Worm (Caenorhabditis elegans): Measurements from ENCODE around the gene ttr-11.

DNA sequence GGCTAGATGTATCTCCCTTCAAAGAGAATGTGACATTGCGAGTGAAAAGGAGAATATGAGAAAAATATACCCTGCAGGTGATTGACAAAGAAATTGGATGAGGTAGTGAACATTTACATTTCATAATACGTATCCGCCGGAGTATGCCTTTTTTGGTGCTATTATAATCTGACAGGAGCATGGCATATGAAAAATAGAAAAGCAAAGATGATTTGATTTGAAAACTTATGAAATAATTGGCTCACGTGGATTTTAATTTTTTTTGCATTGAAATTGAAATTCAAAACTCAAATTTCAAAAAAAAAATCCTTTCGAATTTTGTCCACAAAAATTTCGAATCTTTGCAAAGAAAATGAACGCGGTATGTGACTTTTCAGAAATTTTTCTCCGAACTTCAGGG lies at the start of gene ttr-11:
- TF ChIP-seq attf-3 (GFP tag; conservative IDR thresholded peaks at IDR 0.05) (no peak), athp-1 (tag; optimal IDR thresholded peaks at IDR 0.05) (no peak), efl-1 (GFP tag; optimal IDR thresholded peaks at IDR 0.05) (no peak), ama-1 (optimal IDR thresholded peaks at IDR 0.05) (no peak), ama-1 (GFP tag; optimal IDR thresholded peaks at IDR 0.05) (no peak), snpc-1.3 (tag; optimal IDR thresholded peaks at IDR 0.05; ENCODE audit: insufficient read depth) (no peak), snpc-4 (GFP tag; optimal IDR thresholded peaks at IDR 0.05) (no peak), snpc-4 (tag; optimal IDR thresholded peaks at IDR 0.05) (no peak), lsl-1 (GFP tag; optimal IDR thresholded peaks at IDR 0.05) (no peak)

Measured in whole organism, young adult.